Worm (Caenorhabditis elegans) whole organism, late embryonic: ENCODE results near the gene mog-4.

Experiments used
- C08G9.2 ChIP-seq: sonication (generic microtip); optimal IDR thresholded peaks from 2 replicates; lab custom pipeline; 2016; ENCODE audit warnings: mild to moderate bottlenecking, missing genetic modification characterization, moderate library complexity, missing compliant biosample characterization
- C38D4.7 ChIP-seq: fragments of 200-800 bp; sonication (Bioruptor generic); optimal IDR thresholded peaks from 2 replicates; lab custom pipeline; 2018; ENCODE audit warnings: mild to moderate bottlenecking, missing genetic modification characterization, moderate library complexity, missing compliant biosample characterization
- F13H6.1 ChIP-seq: sonication (generic microtip); optimal IDR thresholded peaks from 2 replicates; lab custom pipeline; 2016; ENCODE audit warnings: missing genetic modification characterization, missing compliant biosample characterization
- K09A11.1 ChIP-seq: sonication (generic microtip); optimal IDR thresholded peaks from 2 replicates; lab custom pipeline; 2017; ENCODE audit warnings: antibody characterized with exemption, mild to moderate bottlenecking, missing genetic modification characterization, missing compliant biosample characterization; ENCODE audit not compliant: insufficient read depth
- Y22D7AL.16 ChIP-seq: sonication (generic microtip); optimal IDR thresholded peaks from 2 replicates; lab custom pipeline; 2016; ENCODE audit warnings: missing genetic modification characterization, missing compliant biosample characterization
- ceh-14 ChIP-seq: sonication (generic microtip); optimal IDR thresholded peaks from 2 replicates; lab custom pipeline; 2016; ENCODE audit warnings: missing genotype, missing genetic modification characterization, missing compliant biosample characterization
- ceh-18 ChIP-seq: sonication (generic microtip); optimal IDR thresholded peaks from 2 replicates; lab custom pipeline; 2016; ENCODE audit warnings: missing genetic modification characterization, missing compliant biosample characterization
- ceh-2 ChIP-seq: sonication (generic microtip); optimal IDR thresholded peaks from 2 replicates; lab custom pipeline; 2016; ENCODE audit warnings: missing genotype, missing genetic modification characterization, missing compliant biosample characterization
- ceh-45 ChIP-seq: fragments of 200-800 bp; sonication (Bioruptor generic); IDR thresholded peaks from 2 replicates; pipeline ENCODE4 v1.3.6; 2022; ENCODE audit warnings: missing genetic modification reagents, missing genetic modification characterization, missing compliant biosample characterization
- che-1 ChIP-seq: sonication (generic microtip); optimal IDR thresholded peaks from 2 replicates; lab custom pipeline; 2016; ENCODE audit warnings: mild to moderate bottlenecking, missing genetic modification characterization, missing compliant biosample characterization
- dve-1 ChIP-seq: sonication (generic microtip); optimal IDR thresholded peaks from 2 replicates; lab custom pipeline; 2017; ENCODE audit warnings: antibody characterized with exemption, mild to moderate bottlenecking, missing genetic modification characterization, missing compliant biosample characterization
- elt-4 ChIP-seq: sonication (generic microtip); optimal IDR thresholded peaks from 2 replicates; lab custom pipeline; 2016; ENCODE audit warnings: missing genetic modification characterization, missing compliant biosample characterization
- fax-1 ChIP-seq: sonication (generic microtip); optimal IDR thresholded peaks from 2 replicates; lab custom pipeline; 2016; ENCODE audit warnings: missing genotype, missing genetic modification characterization, missing compliant biosample characterization
- fkh-10 ChIP-seq: fragments of 150-350 bp; optimal IDR thresholded peaks from 2 replicates; lab custom pipeline; 2014; ENCODE audit warnings: missing biosample characterization, missing genetic modification reagents, missing genetic modification characterization
- fkh-6 ChIP-seq: sonication (generic microtip); optimal IDR thresholded peaks from 2 replicates; lab custom pipeline; 2016; ENCODE audit warnings: missing genetic modification characterization, missing compliant biosample characterization
- gmeb-2 ChIP-seq: sonication (generic microtip); optimal IDR thresholded peaks from 2 replicates; lab custom pipeline; 2016; ENCODE audit warnings: missing genetic modification characterization, inconsistent platforms, missing compliant biosample characterization
- hlh-13 ChIP-seq: fragments of 200-800 bp; sonication (Bioruptor generic); optimal IDR thresholded peaks from 2 replicates; lab custom pipeline; 2018; ENCODE audit warnings: mild to moderate bottlenecking, missing genetic modification characterization, missing compliant biosample characterization
- hlh-15 ChIP-seq: sonication (generic microtip); optimal IDR thresholded peaks from 2 replicates; lab custom pipeline; 2016; ENCODE audit warnings: missing genetic modification characterization, missing compliant biosample characterization
- hlh-8 ChIP-seq: sonication (generic microtip); optimal IDR thresholded peaks from 2 replicates; lab custom pipeline; 2016; ENCODE audit warnings: missing genotype, missing genetic modification characterization, missing compliant biosample characterization
- lin-11 ChIP-seq: fragments of 200-800 bp; sonication (Bioruptor generic); optimal IDR thresholded peaks from 2 replicates; lab custom pipeline; 2018; ENCODE audit warnings: mild to moderate bottlenecking, missing genetic modification characterization, missing compliant biosample characterization
- madf-2 ChIP-seq: sonication (generic microtip); optimal IDR thresholded peaks from 2 replicates; lab custom pipeline; 2017; ENCODE audit warnings: missing genetic modification characterization, missing compliant biosample characterization
- mec-3 ChIP-seq: sonication (generic microtip); optimal IDR thresholded peaks from 2 replicates; lab custom pipeline; 2016; ENCODE audit warnings: borderline replicate concordance, missing genetic modification characterization, missing compliant biosample characterization
- nhr-232 ChIP-seq: sonication (generic microtip); optimal IDR thresholded peaks from 2 replicates; lab custom pipeline; 2016; ENCODE audit warnings: missing genetic modification characterization, missing compliant biosample characterization
- odd-2 ChIP-seq: sonication (generic microtip); optimal IDR thresholded peaks from 2 replicates; lab custom pipeline; 2017; ENCODE audit warnings: antibody characterized with exemption, mild to moderate bottlenecking, missing genetic modification characterization, missing compliant biosample characterization
- pag-3 ChIP-seq: sonication (generic microtip); optimal IDR thresholded peaks from 2 replicates; lab custom pipeline; 2016; ENCODE audit warnings: missing compliant biosample characterization, missing genetic modification characterization, borderline replicate concordance
- pax-1 ChIP-seq: fragments of 150-350 bp; optimal IDR thresholded peaks from 2 replicates; lab custom pipeline; 2014; ENCODE audit warnings: missing biosample characterization, missing genetic modification characterization
- pha-4 ChIP-seq: fragments of 150-350 bp; optimal IDR thresholded peaks from 2 replicates; lab custom pipeline; 2018; ENCODE audit warnings: missing biosample characterization, missing genetic modification reagents, missing genetic modification characterization
- pqm-1 ChIP-seq: sonication (generic microtip); optimal IDR thresholded peaks from 2 replicates; lab custom pipeline; 2016; ENCODE audit warnings: missing genetic modification characterization, missing compliant biosample characterization
- sdc-2 ChIP-seq: sonication (generic microtip); optimal IDR thresholded peaks from 2 replicates; lab custom pipeline; 2016; ENCODE audit warnings: missing genotype, missing genetic modification characterization, missing compliant biosample characterization
- sox-2 ChIP-seq: fragments of 200-800 bp; sonication (Bioruptor generic); IDR thresholded peaks from 2 replicates; pipeline ENCODE4 v1.3.6; 2022; ENCODE audit warnings: missing genetic modification reagents, missing genetic modification characterization, missing compliant biosample characterization
- ttx-3 ChIP-seq: sonication (generic microtip); optimal IDR thresholded peaks from 2 replicates; lab custom pipeline; 2016; ENCODE audit warnings: missing genetic modification reagents, missing genetic modification characterization, missing compliant biosample characterization
- unc-3 ChIP-seq, 2 experiments: fragments of 200-800 bp in 1 of 2; sonication (Bioruptor generic) in 1 of 2; sonication (generic microtip) in 1 of 2; conservative IDR thresholded peaks in 1 of 2; optimal IDR thresholded peaks in 1 of 2; 2 replicates each; pipeline versions ENCODE4 v1.3.6 to Lab custom; 2016 to 2022; ENCODE audit warnings: missing compliant biosample characterization in 2 of 2, missing genetic modification characterization in 2 of 2, missing genetic modification reagents in 1 of 2
- unc-42 ChIP-seq: sonication (generic microtip); optimal IDR thresholded peaks from 2 replicates; lab custom pipeline; 2016; ENCODE audit warnings: missing genotype, missing genetic modification characterization, missing compliant biosample characterization
- unc-86 ChIP-seq: sonication (generic microtip); optimal IDR thresholded peaks from 2 replicates; lab custom pipeline; 2016; ENCODE audit warnings: missing genetic modification characterization, missing compliant biosample characterization
- ztf-16 ChIP-seq: sonication (generic microtip); optimal IDR thresholded peaks from 2 replicates; lab custom pipeline; 2017; ENCODE audit warnings: missing genetic modification characterization, missing compliant biosample characterization

The mog-4 gene

DNA sequence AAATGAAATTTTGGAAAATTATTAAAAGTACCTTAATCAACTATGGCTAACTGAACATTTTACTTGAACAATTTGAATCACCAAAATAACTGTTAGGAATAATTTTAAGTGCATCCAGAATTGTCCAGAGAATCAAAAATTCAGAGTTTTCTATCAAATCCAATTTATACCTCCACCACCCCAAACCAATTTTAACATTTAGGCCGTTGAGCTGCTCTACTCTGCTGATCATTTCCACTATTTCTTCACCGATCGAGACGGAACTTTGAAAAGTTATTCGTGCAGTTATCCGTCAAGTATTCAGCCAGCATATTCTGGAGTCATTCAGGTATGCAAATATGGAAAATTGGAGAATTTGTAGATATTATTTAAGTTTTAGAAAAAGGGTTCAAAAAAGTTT, 47.1 kb upstream of the mog-4 start:
- TF ChIP-seq ceh-18 (tag; lab: Kevin White, UChicago) (no peak), F13H6.1 (tag; lab: Kevin White, UChicago) (no peak), hlh-15 (no peak), pha-4 (tag; lab: Kevin White, UChicago) (no peak), unc-3 (GFP tag; conservative IDR thresholded peaks at IDR 0.05; lab: Robert Waterston, UW) (no peak), unc-3 (tag; optimal IDR thresholded peaks at IDR 0.05; lab: Kevin White, UChicago) (no peak), madf-2 (tag; lab: Kevin White, UChicago) (no peak), pax-1 (tag; lab: Kevin White, UChicago) (no peak), sdc-2 (no peak), elt-4 (no peak)
- TF ChIP-seq, all 69 proteins: peak for 0

DNA sequence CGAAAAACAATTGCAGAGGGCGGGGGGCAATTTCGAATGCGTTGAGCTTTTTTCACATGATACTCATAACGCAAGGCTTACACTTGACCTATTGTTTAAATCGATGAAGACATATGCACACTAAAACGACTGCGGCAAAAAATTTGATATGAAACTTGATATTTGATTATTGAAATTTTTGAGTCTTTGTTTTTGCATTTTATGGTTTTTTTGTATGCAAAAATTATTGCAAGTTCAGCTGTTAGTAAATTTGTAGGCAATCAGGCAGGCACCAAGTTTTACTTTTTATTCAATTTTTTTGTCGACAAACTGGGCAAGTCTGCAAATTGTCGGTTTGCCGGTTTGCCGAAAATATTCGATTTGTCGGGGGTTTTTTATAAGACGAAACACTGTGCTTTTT, 44.8 kb upstream of the mog-4 start, which contains the start of gene arl-3:
arl-3 (plus strand) TSS at position 301 of the 400 bp plus-strand sequence.
- TF ChIP-seq fkh-6 (tag; lab: Kevin White, UChicago) = no peak
- TF ChIP-seq pqm-1 (tag; lab: Kevin White, UChicago) = no peak
- no peak for TF ChIP-seq lin-11 (tag; lab: Kevin White, UChicago)
- TF ChIP-seq pha-4 (tag; lab: Kevin White, UChicago) = no peak
- no peak for TF ChIP-seq pag-3 (tag; lab: Kevin White, UChicago)
- no peak for TF ChIP-seq fax-1 (tag; lab: Kevin White, UChicago)
- TF ChIP-seq K09A11.1 (tag; lab: Kevin White, UChicago) = no peak
- TF ChIP-seq sox-2 (GFP tag; lab: Robert Waterston, UW) = no peak
- no peak for TF ChIP-seq ttx-3 (tag; lab: Kevin White, UChicago)
- no peak for TF ChIP-seq sdc-2

DNA sequence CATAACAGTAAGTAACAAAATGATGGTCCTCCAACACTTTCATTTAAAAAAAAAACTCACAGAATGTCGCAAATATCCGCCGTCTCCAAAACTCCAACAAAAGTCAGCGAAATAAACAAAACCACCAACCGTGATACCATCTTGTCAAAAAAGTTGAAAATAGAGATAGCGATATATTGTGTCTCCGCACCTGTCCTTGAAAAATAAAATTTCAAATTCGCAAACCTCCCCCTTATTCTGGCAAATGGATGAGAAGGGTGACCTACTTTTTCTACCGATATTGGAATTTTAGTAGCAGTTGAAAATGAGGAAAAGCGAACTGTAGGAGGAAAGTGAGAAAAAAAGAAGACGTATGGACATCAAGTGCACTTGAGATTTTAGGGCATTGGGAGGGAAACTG, 44.1 kb upstream of the mog-4 start, which contains the start of gene F19H8.2:
F19H8.2 (minus strand) TSS at position 391 of the 400 bp plus-strand sequence.
- no peak for TF ChIP-seq lin-11 (tag; lab: Kevin White, UChicago)
- TF ChIP-seq unc-3 (GFP tag; conservative IDR thresholded peaks at IDR 0.05; lab: Robert Waterston, UW) = no peak
- TF ChIP-seq unc-3 (tag; optimal IDR thresholded peaks at IDR 0.05; lab: Kevin White, UChicago) = no peak
- no peak for TF ChIP-seq gmeb-2 (tag; lab: Kevin White, UChicago)
- no peak for TF ChIP-seq C38D4.7
- TF ChIP-seq ceh-2 (tag; lab: Kevin White, UChicago) = no peak
- no peak for TF ChIP-seq sox-2 (GFP tag; lab: Robert Waterston, UW)
- TF ChIP-seq Y22D7AL.16 (tag; lab: Kevin White, UChicago) = no peak
- no peak for TF ChIP-seq ztf-16
- no peak for TF ChIP-seq fkh-10 (GFP tag; lab: Kevin White, UChicago)
- TF ChIP-seq ceh-18 (tag; lab: Kevin White, UChicago) = no peak
- no peak for TF ChIP-seq che-1 (tag; lab: Kevin White, UChicago)
- TF ChIP-seq dve-1 (tag; lab: Kevin White, UChicago) = no peak
- TF ChIP-seq hlh-13 = no peak
- no peak for TF ChIP-seq nhr-232 (tag; lab: Kevin White, UChicago)
- TF ChIP-seq pag-3 (tag; lab: Kevin White, UChicago) = no peak
- no peak for TF ChIP-seq mec-3 (tag; lab: Kevin White, UChicago)
- TF ChIP-seq F13H6.1 (tag; lab: Kevin White, UChicago) = no peak
- no peak for TF ChIP-seq odd-2

DNA sequence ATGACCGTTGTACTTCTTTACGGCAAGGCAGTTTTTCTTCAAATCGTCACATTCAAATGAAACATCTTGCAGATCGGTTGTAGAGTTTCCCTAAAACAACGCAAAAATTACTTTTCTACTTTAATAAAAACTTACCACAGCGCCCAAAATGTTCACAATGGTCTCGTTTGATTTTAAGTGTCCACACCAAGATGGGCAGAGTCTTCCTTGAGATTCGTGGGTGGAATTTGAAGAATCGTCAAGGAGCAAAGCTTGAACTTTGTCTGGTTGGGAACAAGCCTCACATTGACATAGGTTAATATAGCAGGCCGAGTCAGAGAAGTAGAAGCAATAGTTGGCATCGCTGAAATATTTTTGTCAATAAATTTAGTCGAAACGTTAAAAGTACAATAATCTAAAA, 43.6 kb upstream of the mog-4 start:
- TF ChIP-seq unc-42 (no peak), pqm-1 (tag; lab: Kevin White, UChicago) (no peak), ceh-45 (GFP tag; lab: Robert Waterston, UW) (no peak)

DNA sequence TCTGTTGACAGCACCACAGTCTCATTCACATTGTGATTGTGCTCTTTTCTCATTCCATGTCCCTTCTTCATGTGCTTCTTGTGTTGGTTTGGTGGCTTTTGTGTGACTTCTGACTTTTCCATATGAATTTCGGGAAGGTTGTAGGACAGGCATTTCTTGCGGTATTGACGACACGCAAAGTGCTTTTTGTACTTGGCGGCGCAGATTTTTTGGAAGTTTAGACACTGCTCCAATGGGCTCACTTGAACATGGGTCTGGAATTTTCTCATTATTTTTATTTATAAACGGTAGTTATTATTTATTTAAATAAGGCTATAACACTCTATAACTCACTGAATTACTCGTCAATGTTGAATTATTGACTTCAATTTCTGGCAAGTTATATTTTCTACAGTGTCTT, 42.9 kb upstream of the mog-4 start:
- TF ChIP-seq che-1 (tag; lab: Kevin White, UChicago) (no peak), ceh-14 (tag; lab: Kevin White, UChicago) (no peak), pax-1 (tag; lab: Kevin White, UChicago) (no peak), ceh-18 (tag; lab: Kevin White, UChicago) (no peak), hlh-8 (no peak), C08G9.2 (tag; lab: Kevin White, UChicago) (no peak), elt-4 (no peak), unc-86 (tag; lab: Kevin White, UChicago) (no peak), odd-2 (no peak)
